Worm (Caenorhabditis elegans): ENCODE results near the gene oac-37.

The oac-37 gene

DNA sequence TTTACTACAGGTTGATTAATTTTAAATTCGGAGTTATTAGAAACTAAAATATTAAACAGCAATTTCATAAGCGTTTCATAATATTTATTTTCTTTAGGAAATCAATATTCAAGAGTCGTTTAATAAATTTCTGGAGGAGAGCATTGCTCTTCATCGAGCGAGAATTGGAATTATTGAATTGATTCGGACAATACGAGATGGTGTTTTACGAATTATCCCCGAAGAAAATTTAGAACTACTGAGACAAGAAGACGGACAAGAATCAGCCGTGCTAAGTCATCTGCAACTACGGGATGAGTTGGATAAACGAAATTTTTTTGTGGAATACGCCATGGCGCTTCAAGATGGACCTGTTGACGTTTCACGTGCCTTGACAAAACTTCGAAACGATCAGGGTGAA is 48.6 kb downstream of the oac-37 start:
- no peak for TF ChIP-seq lin-39 (tag; optimal IDR thresholded peaks at IDR 0.05)
- TF ChIP-seq unc-62 (GFP tag; optimal IDR thresholded peaks at IDR 0.05 in 1 of 2), result peak in 1 of 2 experiments; percentile 96
- no peak for TF ChIP-seq unc-62 (tag; optimal IDR thresholded peaks at IDR 0.05)
- TF ChIP-seq dmd-9 (GFP tag; IDR thresholded peaks at IDR 0.05), result no peak
- TF ChIP-seq gei-8 (GFP tag; optimal IDR thresholded peaks at IDR 0.05), result no peak

DNA sequence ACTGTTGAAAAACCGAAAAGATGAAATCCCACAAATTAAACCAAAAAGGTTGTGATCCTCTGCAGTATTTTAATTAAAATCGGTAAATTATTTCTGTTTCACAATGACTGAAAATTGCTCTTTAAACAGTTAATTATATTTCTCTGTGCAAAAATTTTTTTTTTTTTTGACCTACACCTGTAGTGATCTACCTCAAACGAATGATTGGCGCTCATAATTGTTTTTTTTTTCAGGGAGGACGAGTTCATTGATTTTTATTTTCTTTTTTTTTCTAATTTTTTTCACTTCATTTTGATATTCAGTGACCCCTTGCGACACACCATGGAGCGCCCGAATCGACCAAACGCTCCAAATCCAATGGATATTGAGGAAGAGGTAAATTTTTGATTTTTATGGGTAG is 50.5 kb downstream of the oac-37 start, which contains the start of gene F02H6.2:
TSS of gene F02H6.2 (plus strand) at position 301 of the 400 bp plus-strand sequence.
- no peak for TF ChIP-seq hlh-30 (tag; optimal IDR thresholded peaks at IDR 0.05; ENCODE audit: insufficient read depth)
- no peak for TF ChIP-seq mxl-2 (GFP tag; conservative IDR thresholded peaks at IDR 0.05)
- TF ChIP-seq ztf-7 (tag; optimal IDR thresholded peaks at IDR 0.05), result no peak
- no peak for TF ChIP-seq daf-16 (GFP tag; optimal IDR thresholded peaks at IDR 0.05)
- no peak for TF ChIP-seq daf-16 (tag; optimal IDR thresholded peaks at IDR 0.05)
- no peak for TF ChIP-seq lim-7 (GFP tag; IDR thresholded peaks at IDR 0.05)
- TF ChIP-seq lsy-2 (tag; optimal IDR thresholded peaks at IDR 0.05), result no peak
- TF ChIP-seq daf-8 (GFP tag; IDR thresholded peaks at IDR 0.05), result no peak
- TF ChIP-seq pqm-1 (tag; optimal IDR thresholded peaks at IDR 0.05), result no peak
- no peak for TF ChIP-seq Y75B8A.6 (GFP tag; IDR thresholded peaks at IDR 0.05)
- TF ChIP-seq fkh-10 (GFP tag; optimal IDR thresholded peaks at IDR 0.05), result no peak
- TF ChIP-seq jun-1 (tag; optimal IDR thresholded peaks at IDR 0.05), result no peak

Data from whole organism, L4 larva.